Worm (Caenorhabditis elegans): Measurements from ENCODE around the gene D2024.1.
"Not testable (repeated sequence)": the region's sequence is repeated elsewhere in the genome, so short reads cannot be mapped to it uniquely, and the experiment has no call there.

D2024.1 gene

ce11 chrIV:7234623-7235022 lies 12.7 kb upstream of the D2024.1 start:
- TF ChIP-seq him-1 (tag; optimal IDR thresholded peaks at IDR 0.05) (no peak), W03F9.2 (tag; optimal IDR thresholded peaks at IDR 0.05) (no peak), dao-5 (tag; optimal IDR thresholded peaks at IDR 0.05) (no peak)

- TF ChIP-seq him-1 (tag; optimal IDR thresholded peaks at IDR 0.05) = no peak
- no peak for TF ChIP-seq dao-5 (tag; optimal IDR thresholded peaks at IDR 0.05)
- TF ChIP-seq W03F9.2 (tag; optimal IDR thresholded peaks at IDR 0.05) = no peak
These were observed 11.9 kb upstream of the D2024.1 start for ce11 chrIV:7235382-7235917.

ce11 chrIV:7236248-7236772 lies 11.0 kb upstream of the D2024.1 start:
- TF ChIP-seq W03F9.2 (tag; optimal IDR thresholded peaks at IDR 0.05) (no peak), him-1 (tag; optimal IDR thresholded peaks at IDR 0.05) (no peak)

ce11 chrIV:7237668-7238214 lies 9.6 kb upstream of the D2024.1 start, which contains the start of gene elo-3:
Gene elo-3 (plus strand): TSS chrIV:7237718.
- TF ChIP-seq W03F9.2 (tag; optimal IDR thresholded peaks at IDR 0.05) (no peak), dao-5 (tag; optimal IDR thresholded peaks at IDR 0.05) (no peak), him-1 (tag; optimal IDR thresholded peaks at IDR 0.05) (no peak)

ce11 chrIV:7240564-7240963 lies 6.8 kb upstream of the D2024.1 start:
- TF ChIP-seq W03F9.2 (tag; optimal IDR thresholded peaks at IDR 0.05) = no peak
- no peak for TF ChIP-seq him-1 (tag; optimal IDR thresholded peaks at IDR 0.05)
- TF ChIP-seq dao-5 (tag; optimal IDR thresholded peaks at IDR 0.05) = no peak

ce11 chrIV:7242220-7242789 lies 5.0 kb upstream of the D2024.1 start, which contains the start of gene gstk-2:
Gene gstk-2 (minus strand): TSS chrIV:7242270.
- TF ChIP-seq dao-5 (tag; optimal IDR thresholded peaks at IDR 0.05) (no peak), W03F9.2 (tag; optimal IDR thresholded peaks at IDR 0.05) (no peak), him-1 (tag; optimal IDR thresholded peaks at IDR 0.05) (no peak)

- no peak for TF ChIP-seq him-1 (tag; optimal IDR thresholded peaks at IDR 0.05)
- no peak for TF ChIP-seq dao-5 (tag; optimal IDR thresholded peaks at IDR 0.05)
- no peak for TF ChIP-seq W03F9.2 (tag; optimal IDR thresholded peaks at IDR 0.05)
These were observed 3.4 kb upstream of the D2024.1 start, which contains the start of gene afmd-1 for ce11 chrIV:7243913-7244312. Gene afmd-1 (plus strand): TSS chrIV:7244228.

- TF ChIP-seq W03F9.2 (tag; optimal IDR thresholded peaks at IDR 0.05) = no peak
- TF ChIP-seq him-1 (tag; optimal IDR thresholded peaks at IDR 0.05) = no peak
- no peak for TF ChIP-seq dao-5 (tag; optimal IDR thresholded peaks at IDR 0.05)
These were observed 1.8 kb upstream of the D2024.1 start for ce11 chrIV:7245592-7245991.

ce11 chrIV:7246553-7246952 lies 790 bp upstream of the D2024.1 start, which contains the start of gene col-114:
Gene col-114 (minus strand): TSS chrIV:7246653.
- TF ChIP-seq dao-5 (tag; optimal IDR thresholded peaks at IDR 0.05) (no peak), him-1 (tag; optimal IDR thresholded peaks at IDR 0.05) (no peak), W03F9.2 (tag; optimal IDR thresholded peaks at IDR 0.05) (no peak)

ce11 chrIV:7250158-7250557 lies 2.8 kb downstream of the D2024.1 start, which contains the start of gene D2024.18:
Gene D2024.18 (plus strand): TSS chrIV:7250458.
- TF ChIP-seq W03F9.2 (tag; optimal IDR thresholded peaks at IDR 0.05) (no peak), him-1 (tag; optimal IDR thresholded peaks at IDR 0.05) (no peak), dao-5 (tag; optimal IDR thresholded peaks at IDR 0.05) (no peak)

- TF ChIP-seq W03F9.2 (tag; optimal IDR thresholded peaks at IDR 0.05) (no peak), him-1 (tag; optimal IDR thresholded peaks at IDR 0.05) (no peak), dao-5 (tag; optimal IDR thresholded peaks at IDR 0.05) (no peak)
These were observed 5.9 kb downstream of the D2024.1 start for ce11 chrIV:7253271-7253670.

- TF ChIP-seq him-1, dao-5, W03F9.2 (tag; optimal IDR thresholded peaks at IDR 0.05): not testable (repeated sequence)
These were observed 7.3 kb downstream of the D2024.1 start, which contains the start of gene C06E4.5 for ce11 chrIV:7254690-7255089. Gene C06E4.5 (plus strand): TSS chrIV:7254990.

ce11 chrIV:7258253-7258652 lies 10.9 kb downstream of the D2024.1 start, which contains the start of gene C06E4.6:
Gene C06E4.6 (minus strand): TSS chrIV:7258303.
- TF ChIP-seq dao-5 (tag; optimal IDR thresholded peaks at IDR 0.05) (no peak), him-1 (tag; optimal IDR thresholded peaks at IDR 0.05) (no peak), W03F9.2 (tag; optimal IDR thresholded peaks at IDR 0.05) (no peak)

- TF ChIP-seq dao-5 (tag; optimal IDR thresholded peaks at IDR 0.05) = no peak
- TF ChIP-seq him-1 (tag; optimal IDR thresholded peaks at IDR 0.05) = no peak
- TF ChIP-seq W03F9.2 (tag; optimal IDR thresholded peaks at IDR 0.05) = no peak
These were observed 13.2 kb downstream of the D2024.1 start, which contains the start of gene C06E4.3 for ce11 chrIV:7260587-7260986. Gene C06E4.3 (plus strand): TSS chrIV:7260875.
